Worm (Caenorhabditis elegans): ENCODE data around the gene nlp-36.
A peak's percentile ranks its signal among the peaks of the same experiment; 100 is the strongest.

The nlp-36 gene

ce11 chrIII:9457192-9458103, 31.1 kb upstream of the nlp-36 start:
- peak; percentile 88 for TF ChIP-seq zfh-2 (GFP tag; conservative IDR thresholded peaks at IDR 0.05)
- no peak for TF ChIP-seq mcd-1 (GFP tag; IDR thresholded peaks at IDR 0.05)
- no peak for TF ChIP-seq cebp-1 (GFP tag; IDR thresholded peaks at IDR 0.05)
- TF ChIP-seq cebp-1 (tag; optimal IDR thresholded peaks at IDR 0.05), result peak; percentile 27

ce11 chrIII:9461894-9462784, 26.4 kb upstream of the nlp-36 start:
- TF ChIP-seq rec-8 (tag; optimal IDR thresholded peaks at IDR 0.05), result peak in 1 of 2 experiments; percentile 44
- no peak for TF ChIP-seq fkh-3 (tag; optimal IDR thresholded peaks at IDR 0.05)
- peak; percentile 72; the same call in 1 of the 2 replicates for TF ChIP-seq lin-26 (GFP tag; IDR thresholded peaks at IDR 0.05)
- peak; percentile 26 for TF ChIP-seq tbp1 (GFP tag; optimal IDR thresholded peaks at IDR 0.05)
- TF ChIP-seq B0019.2 (GFP tag; conservative IDR thresholded peaks at IDR 0.05), result no peak
- peak; percentile 59 for TF ChIP-seq zfh-2 (GFP tag; conservative IDR thresholded peaks at IDR 0.05)
- no peak for TF ChIP-seq B0035.1 (tag; optimal IDR thresholded peaks at IDR 0.05)
- TF ChIP-seq aptf-3 (GFP tag; IDR thresholded peaks at IDR 0.05), result 0 out of 2 replicates have a peak, but pooled peaks have one; percentile 47
- peak; percentile 21 for TF ChIP-seq F52B5.7 (tag; optimal IDR thresholded peaks at IDR 0.05)
- TF ChIP-seq Y79H2A.3 (GFP tag; conservative IDR thresholded peaks at IDR 0.05), result peak; percentile 31; the same call in 1 of the 2 replicates
- TF ChIP-seq ztf-18 (tag; optimal IDR thresholded peaks at IDR 0.05), result peak; percentile 24
- TF ChIP-seq ztf-28 (GFP tag; IDR thresholded peaks at IDR 0.05), result 0 out of 2 replicates have a peak, but pooled peaks have one; percentile 5
- TF ChIP-seq hlh-12 (tag; optimal IDR thresholded peaks at IDR 0.05), result no peak
- peak; percentile 16; the same call in 1 of the 2 replicates for TF ChIP-seq ceh-100 (GFP tag; IDR thresholded peaks at IDR 0.05)
- no peak for TF ChIP-seq sdz-38 (tag; optimal IDR thresholded peaks at IDR 0.05)
- no peak for TF ChIP-seq attf-5 (GFP tag; optimal IDR thresholded peaks at IDR 0.05)
- TF ChIP-seq nfya-2 (GFP tag; IDR thresholded peaks at IDR 0.05), result no peak
- peak; percentile 32 for TF ChIP-seq atf-7 (tag; optimal IDR thresholded peaks at IDR 0.05)
- TF ChIP-seq die-1 (tag; optimal IDR thresholded peaks at IDR 0.05), result peak; percentile 45
- no peak for TF ChIP-seq F10E7.11 (tag; optimal IDR thresholded peaks at IDR 0.05)
- peak; percentile 17 for TF ChIP-seq lsl-1 (GFP tag; optimal IDR thresholded peaks at IDR 0.05)

ce11 chrIII:9462785-9463467, 25.6 kb upstream of the nlp-36 start:
- TF ChIP-seq K11D2.4 (GFP tag; IDR thresholded peaks at IDR 0.05), result no peak
- TF ChIP-seq T07F8.4 (tag; optimal IDR thresholded peaks at IDR 0.05), result no peak
- TF ChIP-seq xnd-1 (tag; optimal IDR thresholded peaks at IDR 0.05), result peak; percentile 48
- TF ChIP-seq hlh-12 (tag; optimal IDR thresholded peaks at IDR 0.05), result no peak
- TF ChIP-seq tlf-1 (GFP tag; optimal IDR thresholded peaks at IDR 0.05), result peak; percentile 30
- no peak for TF ChIP-seq ztf-6 (GFP tag; IDR thresholded peaks at IDR 0.05)
- TF ChIP-seq efl-1 (GFP tag; optimal IDR thresholded peaks at IDR 0.05), result no peak
- no peak for TF ChIP-seq K12H6.12 (tag; optimal IDR thresholded peaks at IDR 0.05)
- TF ChIP-seq ztf-3 (GFP tag; optimal IDR thresholded peaks at IDR 0.05), result no peak
- TF ChIP-seq ztf-28 (GFP tag; IDR thresholded peaks at IDR 0.05), result no peak
- no peak for TF ChIP-seq ztf-25 (GFP tag; IDR thresholded peaks at IDR 0.05)
- TF ChIP-seq pha-4 (tag; optimal IDR thresholded peaks at IDR 0.05), result no peak
- no peak for TF ChIP-seq B0261.1 (tag; optimal IDR thresholded peaks at IDR 0.05)
- TF ChIP-seq F55B11.4 (tag; optimal IDR thresholded peaks at IDR 0.05; ENCODE audit: borderline replicate concordance, insufficient read depth), result no peak
- peak; percentile 60 for TF ChIP-seq fkh-3 (tag; optimal IDR thresholded peaks at IDR 0.05)
- TF ChIP-seq B0035.1 (tag; optimal IDR thresholded peaks at IDR 0.05), result peak; percentile 20
- no peak for TF ChIP-seq tbp1 (GFP tag; optimal IDR thresholded peaks at IDR 0.05)
- no peak; the same call in 1 of the 2 replicates for TF ChIP-seq dox-1 (GFP tag; IDR thresholded peaks at IDR 0.05)
- no peak for TF ChIP-seq let-526 (GFP tag; IDR thresholded peaks at IDR 0.05)
- TF ChIP-seq ztf-22 (GFP tag; optimal IDR thresholded peaks at IDR 0.05), result no peak
- no peak for TF ChIP-seq lin-35 (GFP tag; optimal IDR thresholded peaks at IDR 0.05)
- TF ChIP-seq madf-3 (GFP tag; IDR thresholded peaks at IDR 0.05), result no peak
